Worm (Caenorhabditis elegans): Measurements from ENCODE around the gene C50H11.13.

- TF ChIP-seq T22C8.4 (GFP tag; IDR thresholded peaks at IDR 0.05) (no peak), ztf-23 (GFP tag; IDR thresholded peaks at IDR 0.05) (no peak), ref-1 (GFP tag; conservative IDR thresholded peaks at IDR 0.05) (no peak), flt-1 (GFP tag; IDR thresholded peaks at IDR 0.05) (no peak), ztf-29 (GFP tag; IDR thresholded peaks at IDR 0.05) (no peak), cog-1 (tag; optimal IDR thresholded peaks at IDR 0.05) (no peak), med-1 (GFP tag; optimal IDR thresholded peaks at IDR 0.05; ENCODE audit: insufficient read depth) (no peak)
Measured at ce11 chrV:3106785-3107184, 35.3 kb upstream of the C50H11.13 start.
